Fruit fly (Drosophila melanogaster): ENCODE data around the gene Nufip.
A peak's percentile ranks its signal among the peaks of the same experiment; 100 is the strongest.

Nufip gene

dm6 chr3L:18791232-18792008, 43.3 kb upstream of the Nufip start (continued):
- TF ChIP-seq onecut (GFP tag; IDR thresholded peaks at IDR 0.05) (no peak), CG3163 (GFP tag; optimal IDR thresholded peaks at IDR 0.05) (peak; percentile 7), Side (GFP tag; optimal IDR thresholded peaks at IDR 0.05) (no peak), CG8359 (GFP tag; optimal IDR thresholded peaks at IDR 0.05; ENCODE audit: borderline replicate concordance) (no peak), CTCF (GFP tag; optimal IDR thresholded peaks at IDR 0.05) (no peak), gcm2 (GFP tag; optimal IDR thresholded peaks at IDR 0.05) (no peak), CG15269 (tag; optimal IDR thresholded peaks at IDR 0.05) (peak; percentile 65), cas (GFP tag; IDR thresholded peaks at IDR 0.05) (no peak), CG17568 (GFP tag; optimal IDR thresholded peaks at IDR 0.05) (no peak), CG12744 (GFP tag; optimal IDR thresholded peaks at IDR 0.05) (no peak), jigr1 (GFP tag; IDR thresholded peaks at IDR 0.05) (no peak), CG12942 (GFP tag; optimal IDR thresholded peaks at IDR 0.05) (no peak), CG17361 (GFP tag; IDR thresholded peaks at IDR 0.05) (peak; percentile 54; the same call in 1 of the 3 replicates), CG4404 (GFP tag; IDR thresholded peaks at IDR 0.05) (no peak), lov (optimal IDR thresholded peaks at IDR 0.05) (no peak), lov (GFP tag; IDR thresholded peaks at IDR 0.05) (no peak), btn (GFP tag; optimal IDR thresholded peaks at IDR 0.05) (no peak), GATAe (GFP tag; conservative IDR thresholded peaks at IDR 0.05) (peak; percentile 73), CG12659 (GFP tag; optimal IDR thresholded peaks at IDR 0.05) (peak; percentile 38), seq (GFP tag; IDR thresholded peaks at IDR 0.05) (no peak), CG6654 (GFP tag; optimal IDR thresholded peaks at IDR 0.05) (no peak), Rfx (GFP tag; IDR thresholded peaks at IDR 0.05) (peak; percentile 56), dm (GFP tag; optimal IDR thresholded peaks at IDR 0.05) (no peak), CG7372 (GFP tag; IDR thresholded peaks at IDR 0.05) (no peak), Sin3A (optimal IDR thresholded peaks at IDR 0.05) (no peak), CG14710 (tag; optimal IDR thresholded peaks at IDR 0.05) (no peak), Taf1 (GFP tag; IDR thresholded peaks at IDR 0.05) (no peak), mirr (GFP tag; optimal IDR thresholded peaks at IDR 0.05) (peak; percentile 51), grn (GFP tag; optimal IDR thresholded peaks at IDR 0.05) (no peak), CG14667 (GFP tag; IDR thresholded peaks at IDR 0.05) (no peak), Ets97D (GFP tag; optimal IDR thresholded peaks at IDR 0.05) (no peak), CG11093 (GFP tag; IDR thresholded peaks at IDR 0.05) (no peak), wor (GFP tag; IDR thresholded peaks at IDR 0.05) (no peak), sug (tag; optimal IDR thresholded peaks at IDR 0.05) (peak; percentile 70), CG11695 (GFP tag; IDR thresholded peaks at IDR 0.05) (peak; percentile 63; the same call in 1 of the 3 replicates), ranshi (GFP tag; IDR thresholded peaks at IDR 0.05) (no peak; the same call in 1 of the 2 replicates), nerfin-2 (GFP tag; IDR thresholded peaks at IDR 0.05; ENCODE audit: partially characterized antibody) (no peak), gfzf (GFP tag; optimal IDR thresholded peaks at IDR 0.05) (no peak), unc-4 (GFP tag; IDR thresholded peaks at IDR 0.05; ENCODE audit: partially characterized antibody) (no peak), CG6765 (GFP tag; optimal IDR thresholded peaks at IDR 0.05) (peak; percentile 17), CHES-1-like (GFP tag; optimal IDR thresholded peaks at IDR 0.05) (peak; percentile 21), knrl (GFP tag; IDR thresholded peaks at IDR 0.05; ENCODE audit: partially characterized antibody) (no peak), B-H1 (GFP tag; IDR thresholded peaks at IDR 0.05) (no peak), Lhr (GFP tag; optimal IDR thresholded peaks at IDR 0.05) (no peak), bowl (GFP tag; IDR thresholded peaks at IDR 0.05) (no peak), CG11723 (GFP tag; optimal IDR thresholded peaks at IDR 0.05) (no peak), tup (GFP tag; optimal IDR thresholded peaks at IDR 0.05) (no peak), MTF-1 (GFP tag; optimal IDR thresholded peaks at IDR 0.05; ENCODE audit: borderline replicate concordance) (no peak), p53 (GFP tag; optimal IDR thresholded peaks at IDR 0.05) (no peak), Doc3 (GFP tag; IDR thresholded peaks at IDR 0.05; ENCODE audit: partially characterized antibody) (no peak), exex (tag; optimal IDR thresholded peaks at IDR 0.05) (no peak)

All from whole organism, embryonic.